Fruit fly (Drosophila melanogaster) whole organism, pupa: Measurements from ENCODE around the gene Fhos.
A peak's percentile ranks its signal among the peaks of the same experiment; 100 is the strongest.

ENCODE experiments used
- CG10348 ChIP-seq: fragments of 200-800 bp; sonication (Bioruptor generic); IDR thresholded peaks from 2 replicates; pipeline ENCODE4 v1.3.6; 2022; ENCODE audit warnings: missing biosample characterization, missing genetic modification characterization
- CG12605 ChIP-seq: fragments of 200-800 bp; sonication (Bioruptor generic); IDR thresholded peaks from 2 replicates; pipeline ENCODE4 v1.3.6; 2022; ENCODE audit warnings: missing biosample characterization, missing genetic modification characterization
- CG13204 ChIP-seq: fragments of 200-800 bp; sonication (Bioruptor generic); optimal IDR thresholded peaks from 2 replicates; lab custom pipeline; 2018; ENCODE audit warnings: missing biosample characterization, mild to moderate bottlenecking, missing genetic modification characterization, moderate library complexity
- CG14655 ChIP-seq: fragments of 200-800 bp; sonication (Bioruptor generic); optimal IDR thresholded peaks from 3 replicates; lab custom pipeline; 2017; ENCODE audit warnings: mild to moderate bottlenecking, missing biosample characterization, missing genetic modification reagents, missing genetic modification characterization
- CG15710 ChIP-seq: fragments of 200-800 bp; sonication (Bioruptor generic); optimal IDR thresholded peaks from 2 replicates; lab custom pipeline; 2018; ENCODE audit warnings: missing biosample characterization, mild to moderate bottlenecking, missing genetic modification characterization, moderate library complexity
- CG17806 ChIP-seq: fragments of 200-800 bp; sonication (Bioruptor generic); optimal IDR thresholded peaks from 2 replicates; lab custom pipeline; 2018; ENCODE audit warnings: missing biosample characterization, mild to moderate bottlenecking, missing genetic modification characterization, moderate library complexity
- CG32121 ChIP-seq: fragments of 200-800 bp; sonication (Bioruptor generic); IDR thresholded peaks from 2 replicates; pipeline ENCODE4 v1.3.6; 2022; ENCODE audit warnings: missing biosample characterization, missing genetic modification characterization
- CG34367 ChIP-seq: fragments of 200-800 bp; sonication (Bioruptor generic); optimal IDR thresholded peaks from 2 replicates; lab custom pipeline; 2018; ENCODE audit warnings: missing biosample characterization, mild to moderate bottlenecking, missing genetic modification characterization
- CG4496 ChIP-seq: fragments of 200-800 bp; sonication (Bioruptor generic); IDR thresholded peaks from 3 replicates; pipeline ENCODE4 v1.3.6; 2022; ENCODE audit warnings: missing biosample characterization, missing genetic modification characterization
- CG8159 ChIP-seq: fragments of 200-800 bp; sonication (Bioruptor generic); optimal IDR thresholded peaks from 3 replicates; lab custom pipeline; 2018; ENCODE audit warnings: missing biosample characterization, mild to moderate bottlenecking, missing genetic modification characterization, moderate library complexity
- CG8301 ChIP-seq: fragments of 200-800 bp; sonication (Bioruptor generic); optimal IDR thresholded peaks from 2 replicates; lab custom pipeline; 2018; ENCODE audit warnings: missing biosample characterization, mild to moderate bottlenecking, missing genetic modification characterization
- CG9948 ChIP-seq: fragments of 200-800 bp; sonication (Bioruptor generic); optimal IDR thresholded peaks from 2 replicates; lab custom pipeline; 2018; ENCODE audit warnings: missing biosample characterization, mild to moderate bottlenecking, missing genetic modification characterization, moderate library complexity
- D1 ChIP-seq: fragments of 200-800 bp; sonication (Bioruptor generic); optimal IDR thresholded peaks from 2 replicates; lab custom pipeline; 2018; ENCODE audit warnings: missing biosample characterization, mild to moderate bottlenecking, missing genetic modification characterization, moderate library complexity
- EcR ChIP-seq: fragments of 200-800 bp; sonication (Bioruptor generic); optimal IDR thresholded peaks from 3 replicates; lab custom pipeline; 2019; ENCODE audit warnings: missing biosample characterization, missing genetic modification characterization, mild to moderate bottlenecking, moderate library complexity, missing genetic modification reagents
- Ets98B ChIP-seq: fragments of 200-800 bp; sonication (Bioruptor generic); IDR thresholded peaks from 2 replicates; pipeline ENCODE4 v1.3.6; 2022; ENCODE audit warnings: missing biosample characterization, missing genetic modification characterization
- Pif1A ChIP-seq: fragments of 200-800 bp; sonication (Bioruptor generic); optimal IDR thresholded peaks from 3 replicates; lab custom pipeline; 2016; ENCODE audit warnings: missing biosample characterization, missing genetic modification characterization
- Pif1B ChIP-seq: fragments of 200-800 bp; sonication (Bioruptor generic); optimal IDR thresholded peaks from 3 replicates; lab custom pipeline; 2016; ENCODE audit warnings: missing biosample characterization, missing genetic modification characterization
- Snoo ChIP-seq: fragments of 200-800 bp; sonication (Bioruptor generic); optimal IDR thresholded peaks from 3 replicates; lab custom pipeline; 2017; ENCODE audit warnings: missing biosample characterization, mild to moderate bottlenecking, missing genetic modification characterization, inconsistent platforms
- fd96Ca ChIP-seq: fragments of 200-800 bp; sonication (Bioruptor generic); IDR thresholded peaks from 3 replicates; pipeline ENCODE4 v1.3.6; 2022; ENCODE audit warnings: missing biosample characterization, missing genetic modification characterization
- gl ChIP-seq: fragments of 200-800 bp; sonication (Bioruptor generic); optimal IDR thresholded peaks from 2 replicates; lab custom pipeline; 2018; ENCODE audit warnings: missing biosample characterization, mild to moderate bottlenecking, missing genetic modification characterization
- rn ChIP-seq: fragments of 200-800 bp; sonication (Bioruptor generic); IDR thresholded peaks from 2 replicates; pipeline ENCODE4 v1.3.6; 2022; ENCODE audit warnings: missing biosample characterization, missing genetic modification characterization

Gene Fhos

DNA sequence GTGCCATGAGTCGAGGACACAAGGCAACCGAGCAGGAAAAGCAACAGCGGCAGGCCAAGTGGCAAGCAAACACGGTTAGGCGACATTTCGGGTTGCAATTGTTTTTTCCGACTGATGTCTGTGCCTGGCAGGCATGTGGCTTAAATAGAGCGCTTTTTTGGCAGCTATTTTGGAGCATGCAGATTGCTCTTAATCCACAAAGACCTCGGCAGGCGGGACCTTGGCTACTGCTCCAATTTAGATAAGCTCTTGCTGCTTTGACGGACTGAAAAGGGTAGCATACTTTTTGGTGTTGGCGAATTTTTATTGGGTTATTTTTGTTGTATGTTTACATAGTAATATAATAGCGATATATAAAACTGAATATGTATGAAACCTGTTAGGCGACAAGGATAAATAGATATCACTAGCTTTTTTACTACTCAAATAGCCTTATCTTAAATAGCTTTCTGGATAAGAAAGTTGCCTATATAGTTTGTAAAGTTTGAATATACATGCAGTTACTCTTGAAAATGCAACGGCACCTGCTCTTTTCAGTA is 53.8 kb downstream of the Fhos start, which contains the start of the genes CG13312 and CG32024:
TSS of gene CG13312 (minus strand) at position 101 of the 539 bp plus-strand sequence.
TSS of gene CG32024 (plus strand) at position 489 of the 539 bp plus-strand sequence.
- TF ChIP-seq CG10348 (no peak), CG32121 (GFP tag; lab: Robert Waterston, UW) (no peak), D1 (tag; lab: Kevin White, UChicago) (no peak), CG4496 (GFP tag; lab: Robert Waterston, UW) (no peak), Pif1B (GFP tag; lab: Kevin White, UChicago) (no peak), CG17806 (tag; lab: Kevin White, UChicago) (no peak), EcR (GFP tag; lab: Kevin White, UChicago) (no peak), CG12605 (no peak), CG13204 (GFP tag; lab: Kevin White, UChicago) (no peak), Snoo (tag; lab: Kevin White, UChicago) (no peak), Ets98B (GFP tag; lab: Robert Waterston, UW) (no peak), CG8301 (tag; lab: Kevin White, UChicago) (no peak), CG14655 (GFP tag; lab: Kevin White, UChicago) (no peak), rn (no peak), Pif1A (GFP tag; lab: Kevin White, UChicago) (no peak), CG15710 (tag; lab: Kevin White, UChicago) (no peak)

DNA sequence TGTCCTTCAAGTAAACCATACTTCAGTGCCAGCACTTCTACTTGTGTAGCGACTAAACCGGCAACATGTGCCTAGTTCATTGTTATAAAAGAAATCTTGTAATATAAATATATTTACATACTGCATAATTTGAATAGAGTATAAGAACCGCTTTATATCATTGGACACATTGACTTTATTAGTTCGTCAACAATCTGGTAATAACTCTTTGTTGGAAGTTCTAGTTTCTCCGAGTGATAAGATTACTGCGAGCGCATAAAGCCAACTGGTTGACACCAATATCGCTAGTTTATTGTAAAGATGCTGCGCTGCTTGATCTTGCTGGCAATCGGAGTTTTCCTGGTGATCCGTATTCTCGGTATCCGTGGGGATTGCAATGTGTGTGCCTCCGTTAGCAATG is 54.8 kb downstream of the Fhos start, which contains the start of gene CG13308:
TSS of gene CG13308 (plus strand) at position 301 of the 400 bp plus-strand sequence.
- no peak for TF ChIP-seq CG4496 (GFP tag; lab: Robert Waterston, UW)
- TF ChIP-seq Ets98B (GFP tag; lab: Robert Waterston, UW), result no peak
- no peak for TF ChIP-seq CG13204 (GFP tag; lab: Kevin White, UChicago)
- TF ChIP-seq Pif1B (GFP tag; lab: Kevin White, UChicago), result no peak
- TF ChIP-seq rn, result no peak
- TF ChIP-seq Pif1A (GFP tag; lab: Kevin White, UChicago), result no peak
- TF ChIP-seq CG9948 (tag; lab: Kevin White, UChicago), result no peak
- TF ChIP-seq CG10348, result no peak

DNA sequence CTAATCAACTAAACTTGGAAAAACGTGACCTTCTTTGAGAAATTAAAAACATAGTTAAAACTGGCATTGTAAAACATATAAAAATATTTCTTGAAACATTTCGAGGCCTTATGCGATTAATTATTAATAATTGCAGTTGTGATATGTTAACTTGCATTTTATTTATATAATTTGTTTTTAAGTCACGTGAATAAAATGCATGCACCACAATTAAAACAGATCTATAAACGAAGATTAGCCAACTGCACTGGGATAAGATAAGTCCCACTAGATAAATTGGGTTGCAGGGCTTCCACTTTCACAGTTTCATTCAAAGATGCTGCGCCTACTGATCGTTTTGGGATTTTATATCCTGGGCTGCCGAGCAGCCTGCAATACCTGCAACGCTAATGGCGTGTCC is 56.7 kb downstream of the Fhos start, which contains the start of gene CG13309:
TSS of gene CG13309 (plus strand) at position 301 of the 400 bp plus-strand sequence.
- no peak for TF ChIP-seq CG9948 (tag; lab: Kevin White, UChicago)
- TF ChIP-seq rn, result no peak
- no peak for TF ChIP-seq CG32121 (GFP tag; lab: Robert Waterston, UW)
- TF ChIP-seq Snoo (tag; lab: Kevin White, UChicago), result no peak
- no peak for TF ChIP-seq CG15710 (tag; lab: Kevin White, UChicago)
- TF ChIP-seq CG13204 (GFP tag; lab: Kevin White, UChicago), result no peak
- no peak for TF ChIP-seq Pif1B (GFP tag; lab: Kevin White, UChicago)
- TF ChIP-seq Pif1A (GFP tag; lab: Kevin White, UChicago), result no peak
- no peak for TF ChIP-seq fd96Ca
- TF ChIP-seq Ets98B (GFP tag; lab: Robert Waterston, UW), result no peak
- no peak for TF ChIP-seq CG10348
- TF ChIP-seq CG17806 (tag; lab: Kevin White, UChicago), result no peak
- no peak for TF ChIP-seq CG8301 (tag; lab: Kevin White, UChicago)
- no peak for TF ChIP-seq CG12605
- TF ChIP-seq D1 (tag; lab: Kevin White, UChicago), result no peak
- no peak for TF ChIP-seq CG8159
- TF ChIP-seq gl (tag; lab: Kevin White, UChicago), result no peak
- no peak for TF ChIP-seq EcR (GFP tag; lab: Kevin White, UChicago)
- no peak for TF ChIP-seq CG14655 (GFP tag; lab: Kevin White, UChicago)
- TF ChIP-seq CG4496 (GFP tag; lab: Robert Waterston, UW), result no peak

DNA sequence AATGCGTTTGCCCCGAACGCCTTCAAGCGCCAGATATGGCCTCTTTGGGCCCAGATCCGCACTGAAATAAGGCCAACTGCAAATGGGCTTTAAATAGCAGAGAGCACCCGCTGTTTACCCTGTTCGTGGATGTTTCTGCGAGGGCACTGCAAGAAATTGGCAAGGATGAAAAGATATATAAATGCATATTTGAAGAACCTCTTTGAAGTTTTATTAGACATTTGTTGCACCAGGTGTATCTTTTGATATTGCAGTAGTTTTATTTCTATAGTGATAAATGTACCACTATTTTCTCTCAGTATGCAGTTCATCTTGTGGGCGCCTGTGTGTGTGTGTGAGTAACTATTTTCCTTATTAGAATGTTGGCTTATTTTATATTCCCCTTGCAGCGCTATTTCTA is 60.1 kb downstream of the Fhos start:
- TF ChIP-seq CG13204 (GFP tag; lab: Kevin White, UChicago) (peak; percentile 30), CG8159 (peak; percentile 48), CG34367 (tag; lab: Kevin White, UChicago) (no peak), CG32121 (GFP tag; lab: Robert Waterston, UW) (peak; percentile 75), CG14655 (GFP tag; lab: Kevin White, UChicago) (peak; percentile 62), EcR (GFP tag; lab: Kevin White, UChicago) (no peak), D1 (tag; lab: Kevin White, UChicago) (no peak), Snoo (tag; lab: Kevin White, UChicago) (no peak), Pif1B (GFP tag; lab: Kevin White, UChicago) (peak; percentile 33), rn (peak; percentile 45; the same call in 1 of the 2 replicates), CG15710 (tag; lab: Kevin White, UChicago) (peak; percentile 48), Pif1A (GFP tag; lab: Kevin White, UChicago) (peak; percentile 70), Ets98B (GFP tag; lab: Robert Waterston, UW) (peak; percentile 80), CG10348 (no peak), gl (tag; lab: Kevin White, UChicago) (peak; percentile 18), CG12605 (peak; percentile 79), CG4496 (GFP tag; lab: Robert Waterston, UW) (peak; percentile 90), CG9948 (tag; lab: Kevin White, UChicago) (peak; percentile 44), fd96Ca (peak; percentile 86), CG17806 (tag; lab: Kevin White, UChicago) (no peak), CG8301 (tag; lab: Kevin White, UChicago) (peak; percentile 62)

DNA sequence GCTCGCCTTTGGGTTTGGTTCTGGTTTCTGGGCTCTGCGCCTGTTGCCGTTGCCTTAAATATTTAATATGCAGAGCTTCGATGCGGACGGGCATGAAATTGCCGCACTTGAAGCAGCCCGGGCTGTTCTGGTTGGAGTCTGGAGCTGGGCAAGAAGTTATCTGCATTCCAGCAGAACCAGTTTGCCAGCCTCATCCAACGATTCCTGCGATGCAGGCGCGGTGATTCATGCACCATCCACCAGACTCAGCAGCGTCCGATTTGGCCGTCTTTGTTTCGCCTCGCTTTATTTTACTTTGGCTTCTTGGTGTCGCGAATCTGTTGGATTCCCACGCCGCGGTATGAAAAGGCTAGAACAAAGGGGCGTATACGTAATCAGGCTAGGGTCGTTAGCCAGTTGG is 66.0 kb downstream of the Fhos start:
- no peak for TF ChIP-seq CG34367 (tag; lab: Kevin White, UChicago)
- no peak for TF ChIP-seq CG4496 (GFP tag; lab: Robert Waterston, UW)
- peak; percentile 67 for TF ChIP-seq EcR (GFP tag; lab: Kevin White, UChicago)
- no peak for TF ChIP-seq CG9948 (tag; lab: Kevin White, UChicago)
- TF ChIP-seq Ets98B (GFP tag; lab: Robert Waterston, UW), result no peak
- TF ChIP-seq CG10348, result no peak
- TF ChIP-seq D1 (tag; lab: Kevin White, UChicago), result no peak
- TF ChIP-seq Snoo (tag; lab: Kevin White, UChicago), result peak; percentile 20
- no peak for TF ChIP-seq CG8159
- TF ChIP-seq gl (tag; lab: Kevin White, UChicago), result peak; percentile 4
- no peak for TF ChIP-seq Pif1B (GFP tag; lab: Kevin White, UChicago)
- TF ChIP-seq CG12605, result no peak
- TF ChIP-seq CG13204 (GFP tag; lab: Kevin White, UChicago), result peak; percentile 38
- TF ChIP-seq rn, result no peak
- no peak for TF ChIP-seq CG32121 (GFP tag; lab: Robert Waterston, UW)
- TF ChIP-seq CG15710 (tag; lab: Kevin White, UChicago), result no peak
- no peak for TF ChIP-seq Pif1A (GFP tag; lab: Kevin White, UChicago)
- no peak for TF ChIP-seq CG14655 (GFP tag; lab: Kevin White, UChicago)
- TF ChIP-seq fd96Ca, result no peak
